Worm (Caenorhabditis elegans): ENCODE measurements around the gene Y53G8AL.1.

DNA sequence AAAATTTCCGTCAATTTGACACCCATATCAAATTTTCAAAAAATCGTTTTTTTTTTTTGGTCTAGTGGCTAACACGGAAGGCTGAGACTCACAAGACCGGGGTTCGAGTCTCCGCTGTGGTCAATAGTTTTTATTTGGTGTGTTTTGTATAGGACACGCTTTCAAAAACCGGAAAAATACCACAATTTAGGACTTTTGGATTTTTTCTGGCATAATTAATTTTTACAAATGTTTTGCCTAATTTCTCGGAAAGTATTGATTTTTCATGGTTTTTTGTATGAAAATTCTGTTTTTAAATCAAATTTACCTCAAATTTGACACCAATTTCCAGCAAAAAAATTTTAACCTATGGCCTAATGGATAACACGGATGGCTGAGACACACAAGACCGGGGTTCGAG is 46.9 kb upstream of the Y53G8AL.1 start, which contains the start of gene mks-1:
- TF ChIP-seq sma-9 (GFP tag; optimal IDR thresholded peaks at IDR 0.05) (no peak), sma-9 (tag; optimal IDR thresholded peaks at IDR 0.05) (no peak), sma-3 (GFP tag; optimal IDR thresholded peaks at IDR 0.05) (no peak), unc-62 (GFP tag; optimal IDR thresholded peaks at IDR 0.05) (no peak), ztf-11 (tag; optimal IDR thresholded peaks at IDR 0.05) (no peak), aly-2 (tag; optimal IDR thresholded peaks at IDR 0.05) (no peak), snpc-4 (tag; optimal IDR thresholded peaks at IDR 0.05) (no peak), crh-2 (tag; optimal IDR thresholded peaks at IDR 0.05) (no peak)

All from whole organism, L2 larva.